Fruit fly (Drosophila melanogaster): Measurements from ENCODE around the gene CG13771.

The CG13771 gene

DNA sequence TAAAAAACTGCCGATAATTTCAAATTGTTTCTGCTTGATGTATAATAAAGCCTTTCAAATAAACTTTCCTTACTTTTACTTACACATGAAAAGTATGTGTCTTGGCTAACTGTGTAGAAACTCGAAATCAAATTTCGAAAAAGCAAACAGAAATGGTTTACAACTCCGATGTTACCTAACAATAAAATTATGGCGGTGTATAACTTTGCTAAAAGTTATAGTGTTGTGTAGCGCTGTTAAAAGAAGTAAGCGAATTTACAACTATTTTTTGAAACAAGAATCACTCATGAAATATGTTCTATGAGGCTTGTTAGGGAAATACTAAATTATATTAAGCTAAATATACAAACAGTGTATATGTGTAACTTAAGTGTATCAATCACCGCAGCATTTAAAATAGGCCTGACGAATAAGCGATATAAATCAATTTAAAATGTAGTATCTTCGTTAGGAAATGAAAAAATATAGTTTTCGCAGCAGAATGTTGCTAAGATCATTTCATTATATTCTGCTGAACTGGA lies 40.7 kb downstream of the CG13771 start, which contains the start of gene CG34345 (continued):
- TF ChIP-seq insv (GFP tag; optimal IDR thresholded peaks at IDR 0.05) (peak in 1 of 2 experiments; percentile 8), Lhr (GFP tag; optimal IDR thresholded peaks at IDR 0.05) (peak; percentile 78), CG4424 (GFP tag; optimal IDR thresholded peaks at IDR 0.05) (peak; percentile 6), unc-4 (GFP tag; IDR thresholded peaks at IDR 0.05; ENCODE audit: partially characterized antibody) (peak; percentile 61), CG13424 (tag; optimal IDR thresholded peaks at IDR 0.05) (no peak), crp (GFP tag; optimal IDR thresholded peaks at IDR 0.05) (no peak), Doc3 (GFP tag; IDR thresholded peaks at IDR 0.05; ENCODE audit: partially characterized antibody) (peak; percentile 62; the same call in 2 of the 3 replicates), phol (tag; optimal IDR thresholded peaks at IDR 0.05) (peak; percentile 46), vnd (GFP tag; IDR thresholded peaks at IDR 0.05; ENCODE audit: partially characterized antibody) (no peak), dpn (GFP tag; optimal IDR thresholded peaks at IDR 0.05) (peak; percentile 8 to 48), CG3995 (GFP tag; optimal IDR thresholded peaks at IDR 0.05) (no peak), Bgb (GFP tag; IDR thresholded peaks at IDR 0.05; ENCODE audit: partially characterized antibody) (peak; percentile 77), C15 (GFP tag; IDR thresholded peaks at IDR 0.05) (no peak), inv (GFP tag; IDR thresholded peaks at IDR 0.05; ENCODE audit: partially characterized antibody) (0 out of 2 replicates have a peak, but pooled peaks have one; percentile 15), CG7963 (GFP tag; IDR thresholded peaks at IDR 0.05; ENCODE audit: partially characterized antibody) (peak; percentile 24; the same call in 1 of the 3 replicates), Blimp-1 (GFP tag; optimal IDR thresholded peaks at IDR 0.05) (no peak), CG13287 (GFP tag; IDR thresholded peaks at IDR 0.05; ENCODE audit: partially characterized antibody) (peak; percentile 89), maf-S (GFP tag; optimal IDR thresholded peaks at IDR 0.05) (peak; percentile 6), tll (GFP tag; optimal IDR thresholded peaks at IDR 0.05) (no peak), CG12155 (GFP tag; optimal IDR thresholded peaks at IDR 0.05) (peak; percentile 4), CG33213 (GFP tag; optimal IDR thresholded peaks at IDR 0.05) (peak; percentile 40), schlank (tag; optimal IDR thresholded peaks at IDR 0.05) (no peak), CG17359 (tag; optimal IDR thresholded peaks at IDR 0.05) (no peak), knrl (GFP tag; IDR thresholded peaks at IDR 0.05; ENCODE audit: partially characterized antibody) (peak; percentile 56; the same call in 2 of the 3 replicates), CG34224 (GFP tag; IDR thresholded peaks at IDR 0.05; ENCODE audit: partially characterized antibody) (peak; percentile 75), chinmo (GFP tag; IDR thresholded peaks at IDR 0.05; ENCODE audit: partially characterized antibody) (peak; percentile 60; the same call in 1 of the 4 replicates), Ravus (GFP tag; IDR thresholded peaks at IDR 0.05) (no peak), CG17829 (tag; optimal IDR thresholded peaks at IDR 0.05) (peak; percentile 4), Hr3 (GFP tag; optimal IDR thresholded peaks at IDR 0.05) (no peak), CG9876 (GFP tag; optimal IDR thresholded peaks at IDR 0.05) (peak; percentile 5), CG8359 (GFP tag; optimal IDR thresholded peaks at IDR 0.05; ENCODE audit: borderline replicate concordance) (no peak), zf30C (GFP tag; optimal IDR thresholded peaks at IDR 0.05) (peak; percentile 5), HmgZ (tag; optimal IDR thresholded peaks at IDR 0.05) (peak; percentile 65), gem (tag; optimal IDR thresholded peaks at IDR 0.05) (no peak), Hmr (GFP tag; optimal IDR thresholded peaks at IDR 0.05) (peak; percentile 51), Opbp (GFP tag; IDR thresholded peaks at IDR 0.05; ENCODE audit: partially characterized antibody) (peak; percentile 76; the same call in 2 of the 3 replicates), Pdp1 (GFP tag; optimal IDR thresholded peaks at IDR 0.05) (peak in 1 of 2 experiments; percentile 97), Rfx (GFP tag; IDR thresholded peaks at IDR 0.05) (peak; percentile 52), trem (tag; optimal IDR thresholded peaks at IDR 0.05) (peak; percentile 62), NFAT (GFP tag; IDR thresholded peaks at IDR 0.05) (no peak), klu (GFP tag; IDR thresholded peaks at IDR 0.05) (peak; percentile 28; the same call in 1 of the 2 replicates), slbo (GFP tag; IDR thresholded peaks at IDR 0.05) (peak; percentile 40; the same call in 1 of the 2 replicates), CG11085 (GFP tag; IDR thresholded peaks at IDR 0.05) (no peak), CG8290 (GFP tag; optimal IDR thresholded peaks at IDR 0.05) (peak; percentile 57), CG8290 (tag; optimal IDR thresholded peaks at IDR 0.05) (no peak), CG32532 (GFP tag; IDR thresholded peaks at IDR 0.05) (peak; percentile 30; the same call in 1 of the 2 replicates), en (GFP tag; optimal IDR thresholded peaks at IDR 0.05) (no peak), Nf-YC (tag; optimal IDR thresholded peaks at IDR 0.05) (no peak)
